Fruit fly (Drosophila melanogaster) whole organism, embryonic: Measurements from ENCODE around the gene CG14034.

Experiments used
- Abd-B ChIP-seq: fragments of 200-800 bp; sonication (Bioruptor generic); optimal IDR thresholded peaks from 2 replicates; lab custom pipeline; 2018; ENCODE audit warnings: missing biosample characterization, mild to moderate bottlenecking, missing genetic modification characterization, moderate library complexity
- Adf1 ChIP-seq: fragments of 200-800 bp; sonication (Bioruptor generic); IDR thresholded peaks from 2 replicates; pipeline ENCODE4 v1.3.6; 2022; ENCODE audit warnings: missing biosample characterization, missing genetic modification characterization
- B-H1 ChIP-seq: fragments of 200-800 bp; sonication (Bioruptor generic); IDR thresholded peaks from 3 replicates; pipeline ENCODE4 v1.3.6; 2022; ENCODE audit warnings: missing biosample characterization, missing genetic modification characterization
- CG11398 ChIP-seq: fragments of 200-800 bp; sonication (Bioruptor generic); optimal IDR thresholded peaks from 2 replicates; lab custom pipeline; 2016; ENCODE audit warnings: missing biosample characterization, missing genetic modification characterization
- CG11696 ChIP-seq: fragments of 200-800 bp; sonication (Bioruptor generic); IDR thresholded peaks from 2 replicates; pipeline ENCODE4 v1.3.6; 2022; ENCODE audit warnings: missing biosample characterization, missing genetic modification characterization
- CG12744 ChIP-seq: fragments of 200-800 bp; sonication (Bioruptor generic); optimal IDR thresholded peaks from 2 replicates; lab custom pipeline; 2016; ENCODE audit warnings: missing biosample characterization, missing genetic modification characterization
- CG1603 ChIP-seq: fragments of 200-800 bp; sonication (Bioruptor generic); optimal IDR thresholded peaks from 2 replicates; lab custom pipeline; 2019; ENCODE audit warnings: missing biosample characterization, mild to moderate bottlenecking, missing genetic modification characterization, moderate library complexity
- CG2116 ChIP-seq: fragments of 200-800 bp; sonication (Bioruptor generic); optimal IDR thresholded peaks from 3 replicates; lab custom pipeline; 2018; ENCODE audit warnings: missing biosample characterization, mild to moderate bottlenecking, missing genetic modification characterization
- CG32767 ChIP-seq: fragments of 200-800 bp; sonication (Bioruptor generic); IDR thresholded peaks from 2 replicates; pipeline ENCODE4 v1.3.6; 2022; ENCODE audit warnings: missing biosample characterization, missing genetic modification characterization
- CG33213 ChIP-seq: fragments of 200-800 bp; sonication (Bioruptor generic); optimal IDR thresholded peaks from 3 replicates; lab custom pipeline; 2016; ENCODE audit warnings: missing biosample characterization, missing genetic modification characterization
- CG33557 ChIP-seq: fragments of 200-800 bp; sonication (Bioruptor generic); optimal IDR thresholded peaks from 2 replicates; lab custom pipeline; 2019; ENCODE audit warnings: missing biosample characterization, mild to moderate bottlenecking, missing genetic modification characterization, moderate library complexity
- CG4282 ChIP-seq: fragments of 200-800 bp; sonication (Bioruptor generic); optimal IDR thresholded peaks from 2 replicates; lab custom pipeline; 2016; ENCODE audit warnings: missing biosample characterization, missing genetic modification characterization
- CG4328 ChIP-seq: fragments of 200-800 bp; sonication (Bioruptor generic); optimal IDR thresholded peaks from 3 replicates; lab custom pipeline; 2017; ENCODE audit warnings: missing biosample characterization, missing genetic modification reagents, missing genetic modification characterization
- CG7987 ChIP-seq: fragments of 200-800 bp; sonication (Bioruptor generic); optimal IDR thresholded peaks from 2 replicates; lab custom pipeline; 2018; ENCODE audit warnings: missing biosample characterization, mild to moderate bottlenecking, missing genetic modification characterization, moderate library complexity
- CG8359 ChIP-seq: fragments of 200-800 bp; sonication (Bioruptor generic); optimal IDR thresholded peaks from 2 replicates; lab custom pipeline; 2017; ENCODE audit warnings: missing biosample characterization, mild to moderate bottlenecking, missing genetic modification characterization, borderline replicate concordance
- CG8478 ChIP-seq: fragments of >200 bp; optimal IDR thresholded peaks from 2 replicates; lab custom pipeline; 2018
- CoRest ChIP-seq: fragments of 200-800 bp; sonication (Bioruptor generic); optimal IDR thresholded peaks from 3 replicates; lab custom pipeline; 2018; ENCODE audit warnings: missing biosample characterization, mild to moderate bottlenecking, missing genetic modification characterization, moderate library complexity
- Gsc ChIP-seq: fragments of 200-800 bp; sonication (Bioruptor generic); IDR thresholded peaks from 2 replicates; pipeline ENCODE4 v1.3.6; 2022; ENCODE audit warnings: missing biosample characterization, missing genetic modification characterization
- Hr51 ChIP-seq, 2 experiments: fragments of 200-800 bp; sonication (Bioruptor generic); optimal IDR thresholded peaks; 2 replicates in 1 of 2; 3 replicates in 1 of 2; lab custom pipeline; 2016 to 2018; ENCODE audit warnings: missing biosample characterization in 2 of 2, missing genetic modification characterization in 2 of 2, mild to moderate bottlenecking in 1 of 2, moderate library complexity in 1 of 2
- MTF-1 ChIP-seq: fragments of 200-800 bp; sonication (Bioruptor generic); optimal IDR thresholded peaks from 2 replicates; lab custom pipeline; 2018; ENCODE audit warnings: missing biosample characterization, mild to moderate bottlenecking, missing genetic modification characterization, borderline replicate concordance
- Mad ChIP-seq: fragments of 200-800 bp; sonication (Bioruptor generic); optimal IDR thresholded peaks from 2 replicates; lab custom pipeline; 2016; ENCODE audit warnings: missing biosample characterization, missing genetic modification characterization
- Nf-YB ChIP-seq: fragments of 200-800 bp; sonication (Bioruptor generic); optimal IDR thresholded peaks from 3 replicates; lab custom pipeline; 2019; ENCODE audit warnings: missing biosample characterization, mild to moderate bottlenecking, missing genetic modification characterization, moderate library complexity
- Optix ChIP-seq: fragments of 200-800 bp; sonication (Bioruptor generic); IDR thresholded peaks from 3 replicates; pipeline ENCODE4 v1.3.6; 2022; ENCODE audit warnings: missing biosample characterization, missing genetic modification characterization
- PHDP ChIP-seq: fragments of 200-800 bp; sonication (Bioruptor generic); optimal IDR thresholded peaks from 3 replicates; lab custom pipeline; 2018; ENCODE audit warnings: missing biosample characterization, mild to moderate bottlenecking, missing genetic modification characterization, moderate library complexity
- Scr ChIP-seq: fragments of 200-800 bp; sonication (Bioruptor generic); IDR thresholded peaks from 2 replicates; pipeline ENCODE4 v1.3.6; 2022; ENCODE audit warnings: missing biosample characterization, missing genetic modification characterization; ENCODE audit not compliant: partially characterized antibody
- Sox100B ChIP-seq: fragments of 200-800 bp; sonication (Bioruptor generic); optimal IDR thresholded peaks from 3 replicates; lab custom pipeline; 2018; ENCODE audit warnings: missing biosample characterization, mild to moderate bottlenecking, missing genetic modification characterization
- Spps ChIP-seq: fragments of 200-800 bp; sonication (Bioruptor generic); optimal IDR thresholded peaks from 2 replicates; lab custom pipeline; 2018; ENCODE audit warnings: missing biosample characterization, mild to moderate bottlenecking, missing genetic modification characterization
- Sry-δ ChIP-seq: fragments of 200-800 bp; sonication (Bioruptor generic); optimal IDR thresholded peaks from 2 replicates; lab custom pipeline; 2016; ENCODE audit warnings: missing biosample characterization, missing genetic modification characterization
- TFAM ChIP-seq: fragments of 200-800 bp; sonication (Bioruptor generic); optimal IDR thresholded peaks from 2 replicates; lab custom pipeline; 2017; ENCODE audit warnings: missing biosample characterization, missing genetic modification characterization, inconsistent platforms
- Usf ChIP-seq: fragments of 200-800 bp; sonication (Bioruptor generic); optimal IDR thresholded peaks from 2 replicates; lab custom pipeline; 2017; ENCODE audit warnings: missing genotype, missing biosample characterization, missing genetic modification characterization
- al ChIP-seq: fragments of 200-800 bp; sonication (Bioruptor generic); IDR thresholded peaks from 2 replicates; pipeline ENCODE4 v1.3.6; 2022; ENCODE audit warnings: missing biosample characterization, missing genetic modification characterization
- crol ChIP-seq: fragments of 200-800 bp; sonication (Bioruptor generic); IDR thresholded peaks from 2 replicates; pipeline ENCODE4 v1.3.6; 2022; ENCODE audit warnings: missing biosample characterization, missing genetic modification characterization
- da ChIP-seq: fragments of 200-800 bp; sonication (Bioruptor generic); optimal IDR thresholded peaks from 2 replicates; lab custom pipeline; 2016; ENCODE audit warnings: missing biosample characterization, missing genetic modification characterization
- disco-r ChIP-seq: fragments of 200-800 bp; sonication (Bioruptor generic); optimal IDR thresholded peaks from 2 replicates; lab custom pipeline; 2016; ENCODE audit warnings: missing biosample characterization, missing genetic modification characterization
- emc ChIP-seq: fragments of 200-800 bp; sonication (Bioruptor generic); optimal IDR thresholded peaks from 2 replicates; lab custom pipeline; 2016; ENCODE audit warnings: missing biosample characterization, missing genetic modification characterization
- kni ChIP-seq: fragments of 200-800 bp; sonication (Bioruptor generic); optimal IDR thresholded peaks from 3 replicates; lab custom pipeline; 2017; ENCODE audit warnings: mild to moderate bottlenecking, missing biosample characterization, missing genetic modification reagents, missing genetic modification characterization
- mirr ChIP-seq: fragments of 200-800 bp; sonication (Bioruptor generic); optimal IDR thresholded peaks from 3 replicates; lab custom pipeline; 2018; ENCODE audit warnings: missing biosample characterization, mild to moderate bottlenecking, missing genetic modification characterization
- nerfin-1 ChIP-seq: fragments of 200-800 bp; sonication (Bioruptor generic); optimal IDR thresholded peaks from 3 replicates; lab custom pipeline; 2019; ENCODE audit warnings: missing biosample characterization, mild to moderate bottlenecking, missing genetic modification characterization, moderate library complexity
- pfk ChIP-seq: fragments of 200-800 bp; sonication (Bioruptor generic); optimal IDR thresholded peaks from 2 replicates; lab custom pipeline; 2018; ENCODE audit warnings: missing biosample characterization, mild to moderate bottlenecking, missing genetic modification characterization, moderate library complexity
- repo ChIP-seq: fragments of 200-800 bp; sonication (Bioruptor generic); optimal IDR thresholded peaks from 2 replicates; lab custom pipeline; 2016; ENCODE audit warnings: missing biosample characterization, missing genetic modification characterization
- run ChIP-seq: fragments of 200-800 bp; sonication (Bioruptor generic); optimal IDR thresholded peaks from 3 replicates; lab custom pipeline; 2018; ENCODE audit warnings: missing biosample characterization, mild to moderate bottlenecking, missing genetic modification characterization
- schlank ChIP-seq: fragments of 200-800 bp; sonication (Bioruptor generic); optimal IDR thresholded peaks from 2 replicates; lab custom pipeline; 2018; ENCODE audit warnings: missing biosample characterization, mild to moderate bottlenecking, missing genetic modification characterization
- sens ChIP-seq: fragments of 200-800 bp; sonication (Bioruptor generic); peaks from one replicate; lab custom pipeline; 2016; ENCODE audit warnings: missing biosample characterization, missing genetic modification characterization
- so ChIP-seq: fragments of 200-800 bp; sonication (Bioruptor generic); IDR thresholded peaks from 3 replicates; pipeline ENCODE4 v1.3.6; 2022; ENCODE audit warnings: missing biosample characterization, missing genetic modification characterization
- stc ChIP-seq: fragments of 200-800 bp; sonication (Bioruptor generic); IDR thresholded peaks from 2 replicates; pipeline ENCODE4 v1.3.6; 2022; ENCODE audit warnings: missing biosample characterization, missing genetic modification characterization
- tll ChIP-seq, 2 experiments: fragments of 200-800 bp in 1 of 2; fragments of >200 bp in 1 of 2; sonication (Bioruptor generic) in 1 of 2; optimal IDR thresholded peaks; 2 replicates each; lab custom pipeline; 2017 to 2019; ENCODE audit warnings: missing biosample characterization in 2 of 2, missing genetic modification characterization in 2 of 2, mild to moderate bottlenecking in 1 of 2, moderate library complexity in 1 of 2
- trem ChIP-seq: fragments of 200-800 bp; optimal IDR thresholded peaks from 3 replicates; lab custom pipeline; 2019; ENCODE audit warnings: missing biosample characterization, mild to moderate bottlenecking, missing genetic modification characterization, moderate library complexity
- vfl ChIP-seq: fragments of 200-800 bp; sonication (Bioruptor generic); optimal IDR thresholded peaks from 2 replicates; lab custom pipeline; 2016; ENCODE audit warnings: missing biosample characterization, missing genetic modification characterization
- zfh1 ChIP-seq: fragments of 200-800 bp; sonication (Bioruptor generic); IDR thresholded peaks from 3 replicates; pipeline ENCODE4 v1.3.6; 2022; ENCODE audit warnings: missing biosample characterization, missing genetic modification characterization

The CG14034 gene

dm6 chr2L:5256036-5256846 is 39.9 kb upstream of the CG14034 start (continued):
- TF ChIP-seq da (no peak), Sry-δ (GFP tag; lab: Kevin White, UChicago) (no peak), stc (GFP tag; lab: Robert Waterston, UW) (peak; percentile 21; the same call in 1 of the 2 replicates), Scr (GFP tag; lab: Robert Waterston, UW) (no peak), CG1603 (peak; percentile 69), Mad (GFP tag; lab: Kevin White, UChicago) (no peak), disco-r (no peak), PHDP (tag; lab: Kevin White, UChicago) (peak; percentile 13), tll (GFP tag; optimal IDR thresholded peaks at IDR 0.05; lab: Kevin White, UChicago) (no peak), Gsc (GFP tag; lab: Robert Waterston, UW) (no peak), CG32767 (GFP tag; lab: Robert Waterston, UW) (peak; percentile 22; the same call in 1 of the 2 replicates), run (tag; lab: Kevin White, UChicago) (peak; percentile 36), CG2116 (GFP tag; lab: Kevin White, UChicago) (peak; percentile 43), CG7987 (GFP tag; lab: Kevin White, UChicago) (peak; percentile 47), Spps (tag; lab: Kevin White, UChicago) (peak; percentile 51), Usf (GFP tag; lab: Kevin White, UChicago) (no peak), nerfin-1 (peak; percentile 40), Optix (GFP tag; lab: Robert Waterston, UW) (peak; percentile 30; the same call in 1 of the 3 replicates), CG33557 (peak; percentile 90), MTF-1 (GFP tag; lab: Kevin White, UChicago) (peak; percentile 68), CG11398 (GFP tag; lab: Kevin White, UChicago) (peak; percentile 44), CG4328 (GFP tag; lab: Kevin White, UChicago) (no peak), Abd-B (GFP tag; lab: Kevin White, UChicago) (peak; percentile 38), CoRest (tag; lab: Kevin White, UChicago) (peak; percentile 15), CG4282 (GFP tag; lab: Kevin White, UChicago) (no peak), TFAM (GFP tag; lab: Kevin White, UChicago) (peak; percentile 51), CG8478 (lab: Kevin White, UChicago) (no peak), B-H1 (GFP tag; lab: Robert Waterston, UW) (peak; percentile 37; the same call in 2 of the 3 replicates), Nf-YB (peak; percentile 35), vfl (GFP tag; lab: Kevin White, UChicago) (no peak), so (GFP tag; lab: Robert Waterston, UW) (peak; percentile 69; the same call in 2 of the 3 replicates), al (no peak), Sox100B (GFP tag; lab: Kevin White, UChicago) (peak; percentile 46), sens (peak; percentile 92), zfh1 (GFP tag; lab: Robert Waterston, UW) (peak; percentile 82), pfk (GFP tag; lab: Kevin White, UChicago) (peak; percentile 23), kni (peak; percentile 86), trem (peak; percentile 26), CG33213 (peak; percentile 21), Hr51 (GFP tag; optimal IDR thresholded peaks at IDR 0.05; lab: Kevin White, UChicago) (peak; percentile 44 to 49), Adf1 (GFP tag; lab: Robert Waterston, UW) (no peak), schlank (tag; lab: Kevin White, UChicago) (no peak), CG11696 (no peak), CG12744 (GFP tag; lab: Kevin White, UChicago) (no peak), emc (GFP tag; lab: Kevin White, UChicago) (no peak), mirr (GFP tag; lab: Kevin White, UChicago) (no peak), crol (peak; percentile 31; the same call in 1 of the 2 replicates), CG8359 (GFP tag; lab: Kevin White, UChicago) (peak; percentile 54), repo (GFP tag; lab: Kevin White, UChicago) (no peak)
